Fruit fly (Drosophila melanogaster) S2 (cell line): ENCODE measurements around the gene D2hgdh.

ENCODE experiments used
- CG8478 ChIP-seq: fragments of >200 bp; optimal IDR thresholded peaks from 2 replicates; lab custom pipeline; 2018
- CTCF ChIP-seq, 2 experiments: fragments of >200 bp; optimal IDR thresholded peaks; 2 replicates each; lab custom pipeline; 2018

Gene D2hgdh

dm6 chrX:2141159-2141853, at the start of gene D2hgdh:
TSS of gene D2hgdh (plus strand) at chrX:2141489.
- TF ChIP-seq CTCF (optimal IDR thresholded peaks at IDR 0.05; lab: Kevin White, UChicago) (no peak), CG8478 (lab: Kevin White, UChicago) (no peak)

- peak; percentile 58 to 78 for TF ChIP-seq CTCF (optimal IDR thresholded peaks at IDR 0.05; lab: Kevin White, UChicago)
- TF ChIP-seq CG8478 (lab: Kevin White, UChicago): no peak
Observed at dm6 chrX:2094072-2094761, 47.1 kb upstream of the D2hgdh start, which contains the start of gene csw. TSS of gene csw (plus strand) at chrX:2094234.

dm6 chrX:2096341-2096740, 44.9 kb upstream of the D2hgdh start:
- no peak for TF ChIP-seq CTCF (optimal IDR thresholded peaks at IDR 0.05; lab: Kevin White, UChicago)
- no peak for TF ChIP-seq CG8478 (lab: Kevin White, UChicago)

- TF ChIP-seq CTCF (optimal IDR thresholded peaks at IDR 0.05; lab: Kevin White, UChicago): no peak
- TF ChIP-seq CG8478 (lab: Kevin White, UChicago): no peak
Observed at dm6 chrX:2098267-2098666, 43.0 kb upstream of the D2hgdh start.

dm6 chrX:2103859-2104258, 37.4 kb upstream of the D2hgdh start:
- no peak for TF ChIP-seq CTCF (optimal IDR thresholded peaks at IDR 0.05; lab: Kevin White, UChicago)

- TF ChIP-seq CG8478 (lab: Kevin White, UChicago) (no peak), CTCF (optimal IDR thresholded peaks at IDR 0.05; lab: Kevin White, UChicago) (no peak)
Observed at dm6 chrX:2104365-2104764, 36.9 kb upstream of the D2hgdh start.

dm6 chrX:2106367-2106766, 34.9 kb upstream of the D2hgdh start:
- TF ChIP-seq CTCF (optimal IDR thresholded peaks at IDR 0.05; lab: Kevin White, UChicago) (no peak), CG8478 (lab: Kevin White, UChicago) (no peak)

dm6 chrX:2107782-2108409, 33.4 kb upstream of the D2hgdh start:
- TF ChIP-seq CTCF (optimal IDR thresholded peaks at IDR 0.05; lab: Kevin White, UChicago) (no peak), CG8478 (lab: Kevin White, UChicago) (no peak)

- TF ChIP-seq CTCF (optimal IDR thresholded peaks at IDR 0.05; lab: Kevin White, UChicago): no peak
- no peak for TF ChIP-seq CG8478 (lab: Kevin White, UChicago)
Observed at dm6 chrX:2108639-2109038, 32.6 kb upstream of the D2hgdh start.

dm6 chrX:2112660-2113059, 28.6 kb upstream of the D2hgdh start:
- TF ChIP-seq CG8478 (lab: Kevin White, UChicago) (no peak), CTCF (optimal IDR thresholded peaks at IDR 0.05; lab: Kevin White, UChicago) (peak; percentile 32 to 45)

- no peak for TF ChIP-seq CG8478 (lab: Kevin White, UChicago)
- TF ChIP-seq CTCF (optimal IDR thresholded peaks at IDR 0.05; lab: Kevin White, UChicago): no peak
Observed at dm6 chrX:2121716-2122601, 19.3 kb upstream of the D2hgdh start.

dm6 chrX:2123013-2123964, 18.0 kb upstream of the D2hgdh start, which contains the start of gene ph-d:
TSS of gene ph-d (minus strand) at chrX:2123286.
- TF ChIP-seq CG8478 (lab: Kevin White, UChicago) (no peak), CTCF (optimal IDR thresholded peaks at IDR 0.05; lab: Kevin White, UChicago) (peak in 1 of 2 experiments; percentile 44)
